Fruit fly (Drosophila melanogaster): Measurements from ENCODE around the gene LysE.

DNA sequence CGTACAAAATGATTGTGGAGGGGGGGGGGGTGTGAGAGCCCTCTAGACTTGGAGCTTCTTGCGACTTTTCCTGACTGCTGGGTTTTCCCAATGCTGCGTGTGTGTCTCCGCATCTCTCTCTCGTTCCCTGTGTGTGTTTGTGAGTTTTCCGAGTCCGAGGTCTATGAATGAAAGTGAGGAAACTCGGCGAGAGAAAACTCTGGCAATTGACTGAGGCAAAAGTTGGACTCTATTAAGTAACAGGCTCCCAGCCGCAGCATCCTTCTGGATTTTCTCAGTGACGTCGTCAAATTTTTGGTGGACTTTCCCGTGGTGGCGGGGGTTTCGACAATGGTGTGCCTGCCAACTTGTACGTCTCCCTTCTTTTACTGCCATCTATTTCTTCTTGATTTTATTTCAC, 42.0 kb upstream of the LysE start:
- TF ChIP-seq CG10348 (GFP tag; IDR thresholded peaks at IDR 0.05) (no peak), CG15710 (tag; optimal IDR thresholded peaks at IDR 0.05) (no peak), CG4496 (GFP tag; IDR thresholded peaks at IDR 0.05) (no peak), CG17806 (tag; optimal IDR thresholded peaks at IDR 0.05) (no peak), Snoo (tag; optimal IDR thresholded peaks at IDR 0.05) (no peak), fd96Ca (GFP tag; IDR thresholded peaks at IDR 0.05) (no peak), EcR (GFP tag; optimal IDR thresholded peaks at IDR 0.05) (no peak), CG13204 (GFP tag; optimal IDR thresholded peaks at IDR 0.05) (no peak), CG34367 (tag; optimal IDR thresholded peaks at IDR 0.05) (no peak), Pif1A (GFP tag; optimal IDR thresholded peaks at IDR 0.05) (no peak), rn (GFP tag; IDR thresholded peaks at IDR 0.05) (no peak)
